Worm (Caenorhabditis elegans) whole organism, late embryonic: ENCODE measurements around the gene sdz-35.

Source experiments
- ceh-2 ChIP-seq: sonication (generic microtip); optimal IDR thresholded peaks from 2 replicates; lab custom pipeline; 2016; ENCODE audit warnings: missing genotype, missing genetic modification characterization, missing compliant biosample characterization
- dmd-4 ChIP-seq: sonication (generic microtip); optimal IDR thresholded peaks from 2 replicates; lab custom pipeline; 2016; ENCODE audit warnings: borderline replicate concordance, missing genetic modification characterization, missing compliant biosample characterization
- hlh-6 ChIP-seq: sonication (generic microtip); optimal IDR thresholded peaks from 2 replicates; lab custom pipeline; 2016; ENCODE audit warnings: missing genotype, missing genetic modification characterization, missing compliant biosample characterization
- pqm-1 ChIP-seq: sonication (generic microtip); optimal IDR thresholded peaks from 2 replicates; lab custom pipeline; 2016; ENCODE audit warnings: missing genetic modification characterization, missing compliant biosample characterization

DNA sequence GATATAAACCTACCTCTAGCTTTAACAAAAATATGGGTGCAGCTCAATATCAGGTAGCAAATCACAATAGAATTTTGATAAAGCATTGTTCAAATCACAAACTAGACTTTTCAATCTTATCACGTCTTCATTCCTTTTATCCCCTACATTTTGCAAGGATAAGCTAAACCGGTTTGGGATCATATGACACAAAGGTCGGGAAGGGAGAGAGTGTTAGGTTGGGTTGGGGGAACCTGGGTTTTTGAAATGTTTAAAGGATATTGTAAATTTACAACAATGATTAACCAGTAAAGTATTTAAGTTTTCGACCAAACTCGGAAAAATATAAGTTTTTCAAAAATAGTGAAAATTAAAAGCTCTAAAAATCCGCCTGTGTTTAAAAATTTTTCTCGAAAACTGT is 35.5 kb upstream of the sdz-35 start, which contains the start of gene C17F4.12:
- TF ChIP-seq dmd-4 (tag; lab: Kevin White, UChicago) (no peak), hlh-6 (tag; lab: Kevin White, UChicago) (no peak), pqm-1 (tag; lab: Kevin White, UChicago) (no peak), ceh-2 (tag; lab: Kevin White, UChicago) (no peak)
